Worm (Caenorhabditis elegans) whole organism, L2 larva: Measurements from ENCODE around the gene dpyd-1.

Experiments used
- elt-3 ChIP-seq: sonication (generic microtip); optimal IDR thresholded peaks from 2 replicates; lab custom pipeline; 2017; ENCODE audit warnings: missing biosample characterization, missing genetic modification characterization
- nhr-11 ChIP-seq: fragments of 150-350 bp; optimal IDR thresholded peaks from 2 replicates; lab custom pipeline; 2014; ENCODE audit warnings: missing biosample characterization, missing genetic modification characterization
- nhr-12 ChIP-seq: fragments of 150-350 bp; optimal IDR thresholded peaks from 2 replicates; lab custom pipeline; 2014; ENCODE audit warnings: missing biosample characterization, missing genetic modification characterization
- nhr-6 ChIP-seq: fragments of 150-350 bp; optimal IDR thresholded peaks from 2 replicates; lab custom pipeline; 2014; ENCODE audit warnings: missing biosample characterization, missing genetic modification characterization
- nhr-77 ChIP-seq: fragments of 150-350 bp; optimal IDR thresholded peaks from 2 replicates; lab custom pipeline; 2014; ENCODE audit warnings: missing biosample characterization, missing genetic modification characterization

DNA sequence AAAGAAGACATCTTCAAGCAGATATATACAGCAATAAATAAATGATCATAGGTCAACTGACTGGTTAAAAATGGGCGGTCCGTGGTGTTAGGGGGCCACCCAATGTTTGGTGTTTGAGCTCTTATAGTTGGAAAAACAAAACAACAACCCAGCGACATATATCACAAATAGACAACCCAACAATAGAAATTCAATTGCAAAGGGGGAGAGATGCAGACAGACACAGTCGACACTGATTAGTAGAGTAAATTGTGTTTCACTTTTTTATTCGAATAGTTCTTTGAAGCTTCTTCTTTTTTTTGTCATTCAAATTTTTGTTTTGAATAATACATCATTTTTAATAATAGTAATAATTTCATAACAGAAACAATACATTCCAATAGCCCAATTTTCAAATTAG lies 47.8 kb downstream of the dpyd-1 start:
- TF ChIP-seq nhr-77 (tag; lab: Kevin White, UChicago) (no peak), nhr-6 (tag; lab: Kevin White, UChicago) (no peak), nhr-11 (tag; lab: Kevin White, UChicago) (no peak), elt-3 (tag; lab: Kevin White, UChicago) (no peak), nhr-12 (tag; lab: Kevin White, UChicago) (no peak)
